Worm (Caenorhabditis elegans): ENCODE measurements around the gene F54D12.1.

ce11 chrII:1402167-1402619 lies 2.0 kb downstream of the F54D12.1 start, which contains the start of gene Y51H7C.7:
- TF ChIP-seq snpc-4 (tag; optimal IDR thresholded peaks at IDR 0.05) (no peak), zag-1 (tag; optimal IDR thresholded peaks at IDR 0.05) (no peak), ZK546.5 (tag; optimal IDR thresholded peaks at IDR 0.05) (no peak), nhr-76 (tag; optimal IDR thresholded peaks at IDR 0.05) (no peak), unc-62 (GFP tag; optimal IDR thresholded peaks at IDR 0.05) (no peak), ceh-82 (tag; optimal IDR thresholded peaks at IDR 0.05) (no peak)

Measured in whole organism, L3 larva.